2 worm cellular contexts compared by ENCODE assay signal in genomic region chrII:11451738-11452137, ce11.
TF ChIP-seq lines count a peak whose summit lies in the region.

No protein-coding gene starts in this region.

TF ChIP-seq in whole organism, L4 larva, 104 proteins besides CTCF, POLR2A, EP300 and RAD21:
- TF ChIP-seq mxl-3 (GFP tag; optimal IDR thresholded peaks at IDR 0.05; lab: Kevin White, UChicago) (no peak), ZK546.5 (tag; optimal IDR thresholded peaks at IDR 0.05; lab: Kevin White, UChicago) (no peak), lsy-2 (tag; optimal IDR thresholded peaks at IDR 0.05; lab: Kevin White, UChicago) (no peak), dmd-8 (GFP tag; IDR thresholded peaks at IDR 0.05; lab: Robert Waterston, UW) (no peak), set-16 (GFP tag; IDR thresholded peaks at IDR 0.05; lab: Robert Waterston, UW) (peak; percentile 74), spr-3 (GFP tag; optimal IDR thresholded peaks at IDR 0.05; lab: Kevin White, UChicago) (no peak), egl-43 (GFP tag; IDR thresholded peaks at IDR 0.05; lab: Robert Waterston, UW) (0 out of 2 replicates have a peak, but pooled peaks have one; percentile 43), attf-4 (tag; optimal IDR thresholded peaks at IDR 0.05; lab: Kevin White, UChicago) (no peak), mxl-2 (GFP tag; conservative IDR thresholded peaks at IDR 0.05; lab: Robert Waterston, UW) (no peak)

TF ChIP-seq in whole organism, young adult, 124 proteins besides CTCF, POLR2A, EP300 and RAD21:
- peak; percentile 2 for TF ChIP-seq fkh-3 (tag; optimal IDR thresholded peaks at IDR 0.05; lab: Kevin White, UChicago)
- TF ChIP-seq ceh-100 (GFP tag; IDR thresholded peaks at IDR 0.05; lab: Robert Waterston, UW), result no peak
- no peak for TF ChIP-seq pbrm-1 (GFP tag; IDR thresholded peaks at IDR 0.05; lab: Robert Waterston, UW)
- no peak for TF ChIP-seq hlh-26 (GFP tag; conservative IDR thresholded peaks at IDR 0.05; lab: Robert Waterston, UW)
- TF ChIP-seq zfh-2 (GFP tag; conservative IDR thresholded peaks at IDR 0.05; lab: Robert Waterston, UW), result peak; percentile 78
- peak; percentile 28; the same call in 1 of the 2 replicates for TF ChIP-seq egrh-3 (GFP tag; IDR thresholded peaks at IDR 0.05; lab: Robert Waterston, UW)
- no peak for TF ChIP-seq atf-7 (tag; optimal IDR thresholded peaks at IDR 0.05; lab: Kevin White, UChicago)
- TF ChIP-seq lsl-1 (GFP tag; optimal IDR thresholded peaks at IDR 0.05; lab: Kevin White, UChicago), result no peak
- TF ChIP-seq lsy-27 (tag; optimal IDR thresholded peaks at IDR 0.05; lab: Kevin White, UChicago; ENCODE audit: borderline replicate concordance, insufficient read depth), result no peak
- no peak for TF ChIP-seq rcor-1 (GFP tag; IDR thresholded peaks at IDR 0.05; lab: Robert Waterston, UW)
- TF ChIP-seq F39B2.1 (GFP tag; IDR thresholded peaks at IDR 0.05; lab: Robert Waterston, UW), result no peak
